Worm (Caenorhabditis elegans) whole organism, late embryonic: ENCODE measurements around the gene fbxl-1.

Experiments used
- F13H6.1 ChIP-seq: sonication (generic microtip); optimal IDR thresholded peaks from 2 replicates; lab custom pipeline; 2016; ENCODE audit warnings: missing genetic modification characterization, missing compliant biosample characterization
- K09A11.1 ChIP-seq: sonication (generic microtip); optimal IDR thresholded peaks from 2 replicates; lab custom pipeline; 2017; ENCODE audit warnings: antibody characterized with exemption, mild to moderate bottlenecking, missing genetic modification characterization, missing compliant biosample characterization; ENCODE audit not compliant: insufficient read depth
- ahr-1 ChIP-seq: sonication (generic microtip); optimal IDR thresholded peaks from 2 replicates; lab custom pipeline; 2016; ENCODE audit warnings: missing genetic modification characterization, missing compliant biosample characterization
- ceh-19 ChIP-seq: fragments of 200-800 bp; sonication (Bioruptor generic); optimal IDR thresholded peaks from 2 replicates; lab custom pipeline; 2018; ENCODE audit warnings: mild to moderate bottlenecking, missing genetic modification characterization, missing compliant biosample characterization
- ceh-22 ChIP-seq: sonication (generic microtip); optimal IDR thresholded peaks from 2 replicates; lab custom pipeline; 2017; ENCODE audit warnings: missing biosample characterization, missing genetic modification characterization
- ceh-9 ChIP-seq: sonication (generic microtip); optimal IDR thresholded peaks from 2 replicates; lab custom pipeline; 2016; ENCODE audit warnings: mild to moderate bottlenecking, missing genetic modification characterization, inconsistent platforms, missing compliant biosample characterization
- elt-2 ChIP-seq: sonication (generic microtip); optimal IDR thresholded peaks from 2 replicates; lab custom pipeline; 2016; ENCODE audit warnings: missing genetic modification reagents, missing genetic modification characterization, missing compliant biosample characterization
- nhr-232 ChIP-seq: sonication (generic microtip); optimal IDR thresholded peaks from 2 replicates; lab custom pipeline; 2016; ENCODE audit warnings: missing genetic modification characterization, missing compliant biosample characterization
- pag-3 ChIP-seq: sonication (generic microtip); optimal IDR thresholded peaks from 2 replicates; lab custom pipeline; 2016; ENCODE audit warnings: missing compliant biosample characterization, missing genetic modification characterization, borderline replicate concordance
- pha-2 ChIP-seq: sonication (generic microtip); optimal IDR thresholded peaks from 2 replicates; lab custom pipeline; 2017; ENCODE audit warnings: mild to moderate bottlenecking, missing genetic modification characterization, missing compliant biosample characterization
- sox-2 ChIP-seq: fragments of 200-800 bp; sonication (Bioruptor generic); IDR thresholded peaks from 2 replicates; pipeline ENCODE4 v1.3.6; 2022; ENCODE audit warnings: missing genetic modification reagents, missing genetic modification characterization, missing compliant biosample characterization
- tbx-2 ChIP-seq: sonication (generic microtip); optimal IDR thresholded peaks from 2 replicates; lab custom pipeline; 2016; ENCODE audit warnings: missing genetic modification characterization, missing compliant biosample characterization
- unc-42 ChIP-seq: sonication (generic microtip); optimal IDR thresholded peaks from 2 replicates; lab custom pipeline; 2016; ENCODE audit warnings: missing genotype, missing genetic modification characterization, missing compliant biosample characterization

- no peak for TF ChIP-seq elt-2 (tag; lab: Kevin White, UChicago)
- no peak for TF ChIP-seq pag-3 (tag; lab: Kevin White, UChicago)
- no peak for TF ChIP-seq K09A11.1 (tag; lab: Kevin White, UChicago)
- no peak for TF ChIP-seq ceh-22
- TF ChIP-seq ceh-9: no peak
- TF ChIP-seq sox-2 (GFP tag; lab: Robert Waterston, UW): no peak
- no peak for TF ChIP-seq ceh-19 (GFP tag; lab: Kevin White, UChicago)
- TF ChIP-seq F13H6.1 (tag; lab: Kevin White, UChicago): no peak
- TF ChIP-seq nhr-232 (tag; lab: Kevin White, UChicago): no peak
- TF ChIP-seq tbx-2 (tag; lab: Kevin White, UChicago): no peak
- no peak for TF ChIP-seq ahr-1 (tag; lab: Kevin White, UChicago)
- TF ChIP-seq pha-2 (tag; lab: Kevin White, UChicago): no peak
- no peak for TF ChIP-seq unc-42 (tag; lab: Kevin White, UChicago)
Observed at ce11 chrIII:8235880-8236279, 8.2 kb downstream of the fbxl-1 start, which contains the start of gene C02F5.5.
